Worm (Caenorhabditis elegans) whole organism, young adult: ENCODE results near the gene sbt-1.

ENCODE experiments used
- F22D6.2 ChIP-seq: sonication (generic microtip); optimal IDR thresholded peaks from 2 replicates; lab custom pipeline; 2016; ENCODE audit warnings: mild to moderate bottlenecking, missing genetic modification characterization, missing compliant biosample characterization
- F52B5.7 ChIP-seq: sonication (generic microtip); optimal IDR thresholded peaks from 2 replicates; lab custom pipeline; 2016; ENCODE audit warnings: mild to moderate bottlenecking, missing genetic modification characterization, missing compliant biosample characterization
- Y67H2A.10 ChIP-seq: fragments of 200-800 bp; sonication (Bioruptor generic); conservative IDR thresholded peaks from 2 replicates; pipeline ENCODE4 v1.3.6; 2022; ENCODE audit warnings: missing genetic modification reagents, missing genetic modification characterization, missing compliant biosample characterization
- dox-1 ChIP-seq: fragments of 200-800 bp; sonication (Bioruptor generic); IDR thresholded peaks from 2 replicates; pipeline ENCODE4 v1.3.6; 2022; ENCODE audit warnings: missing genetic modification reagents, missing genetic modification characterization, missing compliant biosample characterization
- dpff-1 ChIP-seq: sonication (generic microtip); optimal IDR thresholded peaks from 2 replicates; lab custom pipeline; 2017; ENCODE audit warnings: mild to moderate bottlenecking, missing genetic modification characterization, missing compliant biosample characterization
- fkh-3 ChIP-seq: sonication (generic microtip); optimal IDR thresholded peaks from 2 replicates; lab custom pipeline; 2016; ENCODE audit warnings: mild to moderate bottlenecking, missing genetic modification characterization, missing compliant biosample characterization
- hmg-20 ChIP-seq: fragments of 200-800 bp; sonication (Bioruptor generic); IDR thresholded peaks from 2 replicates; pipeline ENCODE4 v1.3.6; 2022; ENCODE audit warnings: missing genetic modification reagents, missing genetic modification characterization, missing compliant biosample characterization
- madf-10 ChIP-seq: sonication (generic microtip); optimal IDR thresholded peaks from 2 replicates; lab custom pipeline; 2016; ENCODE audit warnings: mild to moderate bottlenecking, missing genetic modification characterization, missing compliant biosample characterization
- mes-4 ChIP-seq: sonication (generic microtip); optimal IDR thresholded peaks from 2 replicates; lab custom pipeline; 2016; ENCODE audit warnings: missing genotype, missing genetic modification characterization, missing compliant biosample characterization
- pha-4 ChIP-seq: fragments of 150-350 bp; sonication (generic microtip); optimal IDR thresholded peaks from 2 replicates; lab custom pipeline; 2014; ENCODE audit warnings: missing biosample characterization, missing genetic modification reagents, missing genetic modification characterization
- sdz-38 ChIP-seq: sonication (generic microtip); optimal IDR thresholded peaks from 2 replicates; lab custom pipeline; 2016; ENCODE audit warnings: missing genotype, missing genetic modification characterization, missing compliant biosample characterization
- tbp1 ChIP-seq: fragments of 200-800 bp; sonication (Bioruptor generic); optimal IDR thresholded peaks from 2 replicates; lab custom pipeline; 2018; ENCODE audit warnings: mild to moderate bottlenecking, missing genetic modification characterization, missing compliant biosample characterization
- unc-62 ChIP-seq: fragments of 150-350 bp; optimal IDR thresholded peaks from 2 replicates; lab custom pipeline; 2014; ENCODE audit warnings: missing biosample characterization, missing genetic modification reagents, missing genetic modification characterization
- xnd-1 ChIP-seq: sonication (generic microtip); optimal IDR thresholded peaks from 2 replicates; lab custom pipeline; 2016; ENCODE audit warnings: missing genotype, missing genetic modification reagents, missing genetic modification characterization, missing compliant biosample characterization

DNA sequence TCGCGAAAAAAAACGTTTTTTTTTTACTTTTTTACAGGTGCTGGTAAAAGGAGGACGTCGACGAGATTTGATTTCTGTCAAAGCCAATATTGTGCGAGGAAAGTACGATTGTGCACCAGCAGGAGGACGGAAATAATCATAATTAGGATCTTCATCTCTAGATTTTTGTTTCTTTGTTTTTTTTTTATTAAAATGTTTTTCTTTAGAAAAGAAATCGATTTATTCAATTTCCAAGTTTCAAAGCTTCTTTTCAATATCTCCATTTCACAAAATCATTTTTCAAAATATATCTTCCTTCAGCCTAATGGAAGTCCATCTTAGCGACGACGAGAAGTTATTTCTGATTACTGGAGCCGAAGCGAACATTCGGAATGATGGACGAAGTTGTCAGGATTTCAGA lies 9.9 kb upstream of the sbt-1 start, which contains the start of gene exos-7:
- TF ChIP-seq xnd-1 = no peak
- TF ChIP-seq F52B5.7 (tag; lab: Kevin White, UChicago) = no peak
- no peak for TF ChIP-seq pha-4
- TF ChIP-seq fkh-3 = no peak
- TF ChIP-seq dox-1 (GFP tag; lab: Robert Waterston, UW) = no peak
- TF ChIP-seq unc-62 = no peak
- TF ChIP-seq tbp1 (GFP tag; lab: Kevin White, UChicago) = no peak
- TF ChIP-seq sdz-38 = no peak
- no peak for TF ChIP-seq madf-10 (tag; lab: Kevin White, UChicago)
- TF ChIP-seq mes-4 (tag; lab: Kevin White, UChicago) = no peak
- TF ChIP-seq Y67H2A.10 (GFP tag; lab: Robert Waterston, UW) = no peak
- no peak for TF ChIP-seq dpff-1 (tag; lab: Kevin White, UChicago)
- TF ChIP-seq F22D6.2 (tag; lab: Kevin White, UChicago) = no peak
- no peak for TF ChIP-seq hmg-20 (GFP tag; lab: Robert Waterston, UW)
